Worm (Caenorhabditis elegans) whole organism, early embryonic: ENCODE measurements around the gene lsy-27.

ENCODE experiments used
- F13C5.2 ChIP-seq: sonication (generic microtip); optimal IDR thresholded peaks from 2 replicates; lab custom pipeline; 2017; ENCODE audit warnings: mild to moderate bottlenecking, missing genetic modification characterization, inconsistent platforms, missing compliant biosample characterization
- ama-1 ChIP-seq: fragments of 150-350 bp; optimal IDR thresholded peaks from 2 replicates; lab custom pipeline; 2014
- tbx-11 ChIP-seq: fragments of 200-800 bp; sonication (Bioruptor generic); IDR thresholded peaks from 2 replicates; pipeline ENCODE4 v1.3.6; 2022; ENCODE audit warnings: missing genetic modification characterization, missing compliant biosample characterization
- tbx-37 ChIP-seq: fragments of 200-800 bp; sonication (Bioruptor generic); conservative IDR thresholded peaks from 2 replicates; pipeline ENCODE4 v1.3.6; 2022; ENCODE audit warnings: missing genetic modification reagents, missing genetic modification characterization, missing compliant biosample characterization

DNA sequence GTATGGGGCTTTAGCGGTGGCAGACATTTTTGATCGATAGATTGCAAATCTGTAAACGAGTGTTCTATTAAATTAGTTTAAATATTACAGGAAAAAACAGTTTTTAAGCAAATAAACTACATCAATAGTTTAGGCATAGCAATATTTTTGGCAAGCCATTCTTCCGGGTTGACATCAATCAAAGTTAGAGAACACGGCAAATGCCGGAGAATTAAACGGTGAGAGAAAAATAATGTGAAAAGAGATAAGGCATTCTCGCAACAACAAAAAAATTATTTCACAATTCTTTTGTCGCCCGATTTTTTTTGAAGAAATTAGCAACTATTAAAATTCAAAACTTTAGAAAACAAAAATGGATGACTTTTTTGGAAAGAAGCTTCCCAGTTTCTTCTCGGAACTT is 5.1 kb downstream of the lsy-27 start, which contains the start of the genes fbxa-188 and fbxa-189:
- TF ChIP-seq tbx-11 (GFP tag; lab: Robert Waterston, UW) (no peak), ama-1 (lab: Kevin White, UChicago) (no peak), tbx-37 (no peak), F13C5.2 (tag; lab: Kevin White, UChicago) (no peak)
